Fruit fly (Drosophila melanogaster): Measurements from ENCODE around the gene NO66.

The NO66 gene

dm6 chrX:4324781-4325180 is 5.5 kb downstream of the NO66 start (continued):
- TF ChIP-seq vnd (GFP tag; IDR thresholded peaks at IDR 0.05; ENCODE audit: partially characterized antibody) (no peak), gsb (GFP tag; IDR thresholded peaks at IDR 0.05) (peak; percentile 99), lab (GFP tag; optimal IDR thresholded peaks at IDR 0.05) (peak; percentile 99), Aef1 (GFP tag; IDR thresholded peaks at IDR 0.05) (peak; percentile 99), Fer2 (tag; optimal IDR thresholded peaks at IDR 0.05) (peak; percentile 99), Lim3 (GFP tag; IDR thresholded peaks at IDR 0.05) (peak; percentile 96), Ada2b (GFP tag; IDR thresholded peaks at IDR 0.05) (peak; percentile 100), lov (optimal IDR thresholded peaks at IDR 0.05) (no peak), lov (GFP tag; IDR thresholded peaks at IDR 0.05) (peak; percentile 96), run (tag; optimal IDR thresholded peaks at IDR 0.05) (peak; percentile 94), CG16779 (GFP tag; IDR thresholded peaks at IDR 0.05) (peak; percentile 99), CG34224 (GFP tag; IDR thresholded peaks at IDR 0.05; ENCODE audit: partially characterized antibody) (peak; percentile 29; the same call in 1 of the 3 replicates), nau (GFP tag; optimal IDR thresholded peaks at IDR 0.05) (peak; percentile 96), ssp (GFP tag; IDR thresholded peaks at IDR 0.05) (peak; percentile 94), luna (GFP tag; optimal IDR thresholded peaks at IDR 0.05) (peak; percentile 97), slp2 (GFP tag; optimal IDR thresholded peaks at IDR 0.05) (peak; percentile 97), ato (GFP tag; IDR thresholded peaks at IDR 0.05; ENCODE audit: partially characterized antibody) (no peak), wdn (GFP tag; IDR thresholded peaks at IDR 0.05) (peak; percentile 99), hbn (GFP tag; IDR thresholded peaks at IDR 0.05; ENCODE audit: partially characterized antibody) (no peak), Vsx1 (GFP tag; optimal IDR thresholded peaks at IDR 0.05) (peak; percentile 90), CG12942 (GFP tag; optimal IDR thresholded peaks at IDR 0.05) (peak; percentile 98), pnt (GFP tag; optimal IDR thresholded peaks at IDR 0.05) (peak; percentile 97), CG11247 (GFP tag; IDR thresholded peaks at IDR 0.05) (peak; percentile 99), crol (GFP tag; IDR thresholded peaks at IDR 0.05) (peak; percentile 70), maf-S (GFP tag; optimal IDR thresholded peaks at IDR 0.05) (peak; percentile 98), CG18011 (GFP tag; optimal IDR thresholded peaks at IDR 0.05) (peak; percentile 91), hth (optimal IDR thresholded peaks at IDR 0.05) (no peak), CG8089 (GFP tag; optimal IDR thresholded peaks at IDR 0.05) (peak; percentile 96), ash1 (GFP tag; optimal IDR thresholded peaks at IDR 0.05) (peak; percentile 96), CG43689 (GFP tag; IDR thresholded peaks at IDR 0.05) (peak; percentile 97), D19A (tag; optimal IDR thresholded peaks at IDR 0.05) (peak; percentile 92), CG32532 (GFP tag; IDR thresholded peaks at IDR 0.05) (peak; percentile 100), Rfx (GFP tag; IDR thresholded peaks at IDR 0.05) (peak; percentile 100), Myb (GFP tag; optimal IDR thresholded peaks at IDR 0.05) (peak; percentile 92), sens (GFP tag) (peak; percentile 99), cg (GFP tag; optimal IDR thresholded peaks at IDR 0.05) (no peak), al (GFP tag; IDR thresholded peaks at IDR 0.05) (peak; percentile 99), CG7745 (tag; optimal IDR thresholded peaks at IDR 0.05) (no peak), CG33213 (GFP tag; optimal IDR thresholded peaks at IDR 0.05) (peak; percentile 97), Ets97D (GFP tag; optimal IDR thresholded peaks at IDR 0.05) (peak; percentile 90), CG30403 (GFP tag; optimal IDR thresholded peaks at IDR 0.05) (peak; percentile 98), Side (GFP tag; optimal IDR thresholded peaks at IDR 0.05) (peak; percentile 98), Bdp1 (GFP tag; optimal IDR thresholded peaks at IDR 0.05) (peak; percentile 90), NK7.1 (GFP tag; optimal IDR thresholded peaks at IDR 0.05) (peak; percentile 96), Dip3 (GFP tag; optimal IDR thresholded peaks at IDR 0.05) (peak; percentile 99), NC2α (GFP tag; optimal IDR thresholded peaks at IDR 0.05) (peak; percentile 91), pfk (GFP tag; optimal IDR thresholded peaks at IDR 0.05) (peak; percentile 73), dmrt11E (tag; optimal IDR thresholded peaks at IDR 0.05) (peak; percentile 73), Hr51 (GFP tag; optimal IDR thresholded peaks at IDR 0.05) (peak; percentile 97), nerfin-1 (tag; optimal IDR thresholded peaks at IDR 0.05) (peak; percentile 93), CG2889 (GFP tag; IDR thresholded peaks at IDR 0.05) (peak; percentile 99), wek (GFP tag; optimal IDR thresholded peaks at IDR 0.05) (peak; percentile 89)

Measured in whole organism, embryonic.